Worm (Caenorhabditis elegans) whole organism, L3 larva: ENCODE data around the gene gst-31.

Experiments used
- ZK546.5 ChIP-seq: sonication (generic microtip); optimal IDR thresholded peaks from 2 replicates; lab custom pipeline; 2017; ENCODE audit warnings: missing biosample characterization, missing genetic modification characterization
- aly-2 ChIP-seq: fragments of 150-350 bp; optimal IDR thresholded peaks from 2 replicates; lab custom pipeline; 2014; ENCODE audit warnings: missing biosample characterization, missing genetic modification characterization
- ceh-16 ChIP-seq: sonication (generic microtip); optimal IDR thresholded peaks from 2 replicates; lab custom pipeline; 2017; ENCODE audit warnings: missing biosample characterization, missing genetic modification characterization
- ceh-28 ChIP-seq: fragments of 150-350 bp; optimal IDR thresholded peaks from 2 replicates; lab custom pipeline; 2014; ENCODE audit warnings: missing biosample characterization, missing genetic modification reagents, missing genetic modification characterization
- ceh-82 ChIP-seq: fragments of 150-350 bp; optimal IDR thresholded peaks from 2 replicates; lab custom pipeline; 2014; ENCODE audit warnings: missing biosample characterization, missing genetic modification characterization
- ceh-9 ChIP-seq: sonication (generic microtip); optimal IDR thresholded peaks from 2 replicates; lab custom pipeline; 2018; ENCODE audit warnings: missing biosample characterization, missing genetic modification characterization
- daf-12 ChIP-seq: fragments of 150-350 bp; optimal IDR thresholded peaks from 2 replicates; lab custom pipeline; 2014; ENCODE audit warnings: missing biosample characterization, missing genetic modification reagents, missing genetic modification characterization
- egl-5 ChIP-seq: fragments of 150-350 bp; optimal IDR thresholded peaks from 2 replicates; lab custom pipeline; 2017; ENCODE audit warnings: missing biosample characterization, missing genetic modification reagents, missing genetic modification characterization, inconsistent platforms
- elt-2 ChIP-seq: sonication (generic microtip); optimal IDR thresholded peaks from 2 replicates; lab custom pipeline; 2016; ENCODE audit warnings: missing genetic modification reagents, mild to moderate bottlenecking, missing genetic modification characterization, missing compliant biosample characterization
- elt-3 ChIP-seq, 3 experiments: fragments of 150-350 bp in 1 of 3; sonication (generic microtip) in 2 of 3; optimal IDR thresholded peaks; 2 replicates in 2 of 3; 4 replicates in 1 of 3; lab custom pipeline; 2014 to 2017; ENCODE audit warnings: missing biosample characterization in 3 of 3, missing genetic modification characterization in 3 of 3
- eor-1 ChIP-seq, 2 experiments: fragments of 150-350 bp; optimal IDR thresholded peaks; 2 replicates each; lab custom pipeline; 2014 to 2018; ENCODE audit warnings: missing biosample characterization in 2 of 2, missing genetic modification characterization in 2 of 2
- fkh-2 ChIP-seq: fragments of 150-350 bp; optimal IDR thresholded peaks from 2 replicates; lab custom pipeline; 2014; ENCODE audit warnings: missing biosample characterization, missing genetic modification reagents, missing genetic modification characterization
- fos-1 ChIP-seq: fragments of 150-350 bp; optimal IDR thresholded peaks from 2 replicates; lab custom pipeline; 2014; ENCODE audit warnings: missing biosample characterization, missing genetic modification characterization
- hmg-11 ChIP-seq: sonication (generic microtip); optimal IDR thresholded peaks from 2 replicates; lab custom pipeline; 2016; ENCODE audit warnings: missing genetic modification characterization, missing compliant biosample characterization
- jun-1 ChIP-seq: fragments of 150-350 bp; optimal IDR thresholded peaks from 2 replicates; lab custom pipeline; 2014; ENCODE audit warnings: missing biosample characterization, missing genetic modification reagents, missing genetic modification characterization
- lin-15B ChIP-seq: fragments of 150-350 bp; optimal IDR thresholded peaks from 2 replicates; lab custom pipeline; 2014; ENCODE audit warnings: missing biosample characterization, missing genetic modification characterization
- lin-39 ChIP-seq: fragments of 150-350 bp; optimal IDR thresholded peaks from 2 replicates; lab custom pipeline; 2018; ENCODE audit warnings: missing biosample characterization, missing genetic modification reagents, missing genetic modification characterization
- lsy-12 ChIP-seq: sonication (generic microtip); optimal IDR thresholded peaks from 2 replicates; lab custom pipeline; 2016; ENCODE audit warnings: mild to moderate bottlenecking, missing genetic modification characterization, missing compliant biosample characterization
- mdl-1 ChIP-seq: fragments of 150-350 bp; optimal IDR thresholded peaks from 2 replicates; lab custom pipeline; 2014; ENCODE audit warnings: missing biosample characterization, missing genetic modification characterization
- mml-1 ChIP-seq: fragments of 150-350 bp; sonication (generic microtip); optimal IDR thresholded peaks from 3 replicates; lab custom pipeline; 2014; ENCODE audit warnings: missing biosample characterization, missing genetic modification characterization
- nfya-1 ChIP-seq: sonication (generic microtip); optimal IDR thresholded peaks from 2 replicates; lab custom pipeline; 2017; ENCODE audit warnings: missing genetic modification characterization, mild to moderate bottlenecking, missing compliant biosample characterization, antibody characterized with exemption, moderate library complexity; ENCODE audit not compliant: insufficient read depth
- nhr-12 ChIP-seq: fragments of 150-350 bp; optimal IDR thresholded peaks from 2 replicates; lab custom pipeline; 2014; ENCODE audit warnings: missing biosample characterization, missing genetic modification characterization
- nhr-237 ChIP-seq: fragments of 150-350 bp; optimal IDR thresholded peaks from 2 replicates; lab custom pipeline; 2014; ENCODE audit warnings: missing biosample characterization, missing genetic modification characterization
- nhr-25 ChIP-seq: sonication (generic microtip); optimal IDR thresholded peaks from 2 replicates; lab custom pipeline; 2017; ENCODE audit warnings: missing biosample characterization, missing genetic modification characterization
- nhr-28 ChIP-seq: fragments of 150-350 bp; optimal IDR thresholded peaks from 2 replicates; lab custom pipeline; 2014; ENCODE audit warnings: missing biosample characterization, missing genetic modification characterization
- nhr-43 ChIP-seq: sonication (generic microtip); optimal IDR thresholded peaks from 2 replicates; lab custom pipeline; 2016; ENCODE audit warnings: mild to moderate bottlenecking, missing genetic modification characterization, missing compliant biosample characterization; ENCODE audit not compliant: poor library complexity, severe bottlenecking
- nhr-76 ChIP-seq: fragments of 150-350 bp; sonication (generic microtip); optimal IDR thresholded peaks from 5 replicates; lab custom pipeline; 2014; ENCODE audit warnings: missing biosample characterization, missing genetic modification characterization
- pha-4 ChIP-seq: fragments of 150-350 bp; optimal IDR thresholded peaks from 2 replicates; lab custom pipeline; 2014; ENCODE audit warnings: missing biosample characterization, missing genetic modification reagents, missing genetic modification characterization
- pqm-1 ChIP-seq: fragments of 150-350 bp; optimal IDR thresholded peaks from 2 replicates; lab custom pipeline; 2017; ENCODE audit warnings: missing biosample characterization, missing genetic modification characterization, inconsistent platforms
- skn-1 ChIP-seq: fragments of 150-350 bp; optimal IDR thresholded peaks from 2 replicates; lab custom pipeline; 2014; ENCODE audit warnings: missing biosample characterization, missing genetic modification characterization
- snpc-4 ChIP-seq: fragments of 150-350 bp; optimal IDR thresholded peaks from 2 replicates; lab custom pipeline; 2014; ENCODE audit warnings: missing biosample characterization, missing genetic modification characterization
- unc-62 ChIP-seq: fragments of 150-350 bp; sonication (generic microtip); optimal IDR thresholded peaks from 4 replicates; lab custom pipeline; 2014; ENCODE audit warnings: missing biosample characterization, missing genetic modification reagents, missing genetic modification characterization
- zag-1 ChIP-seq: fragments of 150-350 bp; optimal IDR thresholded peaks from 2 replicates; lab custom pipeline; 2014; ENCODE audit warnings: missing biosample characterization, missing genetic modification characterization
- ztf-11 ChIP-seq: fragments of 150-350 bp; optimal IDR thresholded peaks from 2 replicates; lab custom pipeline; 2014; ENCODE audit warnings: missing biosample characterization, missing genetic modification characterization

gst-31 gene

DNA sequence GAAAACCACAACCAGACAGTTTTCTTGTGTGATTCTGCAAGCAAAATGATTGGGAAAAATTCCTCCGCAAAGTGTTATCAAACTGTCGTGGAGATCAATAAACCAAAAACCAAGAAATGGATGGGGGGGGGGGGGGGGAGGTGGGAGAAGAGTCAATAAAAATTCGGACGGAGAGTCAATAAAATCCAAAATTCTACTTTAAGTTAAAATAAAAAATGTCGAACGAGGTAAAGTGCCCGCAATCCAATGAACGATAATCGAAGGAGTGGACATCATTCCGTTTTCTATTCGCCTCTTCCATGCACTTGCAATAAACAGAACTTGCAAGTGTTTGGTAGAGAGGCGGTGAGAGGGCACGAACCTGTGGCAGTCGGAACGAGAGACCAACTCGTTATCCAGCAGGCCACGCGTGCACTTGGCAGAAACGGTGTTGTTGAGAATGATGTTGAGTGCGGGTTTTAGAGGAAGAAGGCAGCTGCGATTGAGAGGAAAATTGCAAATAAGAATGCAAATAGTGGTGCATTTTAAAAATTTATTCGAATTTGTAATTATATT, 9.0 kb downstream of the gst-31 start, which contains the start of gene gst-27 (continued):
- peak; percentile 70 for TF ChIP-seq nhr-25 (tag; lab: Kevin White, UChicago)
- TF ChIP-seq daf-12 (tag; lab: Kevin White, UChicago) = no peak
- no peak for TF ChIP-seq eor-1 (tag; optimal IDR thresholded peaks at IDR 0.05; lab: Kevin White, UChicago)
- TF ChIP-seq nfya-1 (tag; lab: Kevin White, UChicago) = peak; percentile 84
- peak in 1 of 3 experiments; percentile 33 for TF ChIP-seq elt-3 (tag; optimal IDR thresholded peaks at IDR 0.05; lab: Kevin White, UChicago)
- no peak for TF ChIP-seq nhr-76
- TF ChIP-seq nhr-237 = no peak
- TF ChIP-seq mdl-1 (tag; lab: Kevin White, UChicago) = no peak
- TF ChIP-seq nhr-12 (tag; lab: Kevin White, UChicago) = no peak
- peak; percentile 97 for TF ChIP-seq lin-39 (tag; lab: Kevin White, UChicago)
- no peak for TF ChIP-seq ZK546.5 (tag; lab: Kevin White, UChicago)

DNA sequence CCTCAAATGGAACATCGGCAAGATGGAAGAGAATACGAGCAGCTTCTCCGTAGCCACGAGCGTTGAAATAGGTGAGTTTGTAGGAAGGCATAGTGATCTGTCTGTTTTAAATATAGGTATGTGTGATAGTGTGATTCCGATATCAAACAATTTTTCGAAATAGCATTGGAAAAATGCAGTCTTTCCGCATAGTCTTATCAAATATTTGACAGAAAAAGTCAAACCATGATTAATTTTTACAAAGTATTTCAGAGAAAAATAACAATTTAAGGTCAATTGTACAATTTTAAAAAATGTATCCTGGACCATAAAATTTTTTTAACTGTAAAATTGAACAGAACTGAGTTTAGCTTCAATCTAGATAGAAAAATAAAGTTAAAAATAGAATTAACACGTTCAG, 10.3 kb downstream of the gst-31 start, which contains the start of gene gst-26:
Gene gst-26, minus strand, starts transcription at position 101 of the 400 bp plus-strand sequence.
- TF ChIP-seq elt-2 (tag; lab: Kevin White, UChicago) (peak; percentile 26), snpc-4 (no peak), skn-1 (tag; lab: Kevin White, UChicago) (no peak), nhr-76 (no peak), nhr-25 (tag; lab: Kevin White, UChicago) (no peak), hmg-11 (tag; lab: Kevin White, UChicago) (no peak)

DNA sequence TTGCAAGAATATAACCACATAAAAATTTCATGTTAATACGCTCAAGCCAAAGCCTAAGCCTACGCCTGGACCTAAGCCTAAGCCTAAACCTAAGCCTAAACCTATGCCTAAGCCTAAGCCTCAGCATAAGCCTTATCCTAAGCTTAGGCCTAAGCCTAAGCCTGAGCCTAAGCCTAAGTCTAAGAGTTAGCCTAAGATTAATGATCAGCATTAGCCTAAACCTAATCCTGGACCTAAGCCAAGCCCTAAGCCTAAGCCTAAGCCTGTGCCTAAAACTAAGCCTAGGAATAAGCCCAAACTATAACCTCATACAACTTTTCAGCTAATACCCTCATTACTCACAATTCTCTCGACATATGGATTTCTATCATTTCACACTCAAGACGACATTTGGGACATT, 16.4 kb downstream of the gst-31 start:
- TF ChIP-seq hmg-11 (tag; lab: Kevin White, UChicago) (no peak), jun-1 (tag; lab: Kevin White, UChicago) (no peak), ceh-16 (tag; lab: Kevin White, UChicago) (no peak), fos-1 (tag; lab: Kevin White, UChicago) (no peak), zag-1 (tag; lab: Kevin White, UChicago) (no peak), ceh-82 (no peak), unc-62 (GFP tag; lab: Kevin White, UChicago) (no peak), ceh-9 (tag; lab: Kevin White, UChicago) (no peak)

DNA sequence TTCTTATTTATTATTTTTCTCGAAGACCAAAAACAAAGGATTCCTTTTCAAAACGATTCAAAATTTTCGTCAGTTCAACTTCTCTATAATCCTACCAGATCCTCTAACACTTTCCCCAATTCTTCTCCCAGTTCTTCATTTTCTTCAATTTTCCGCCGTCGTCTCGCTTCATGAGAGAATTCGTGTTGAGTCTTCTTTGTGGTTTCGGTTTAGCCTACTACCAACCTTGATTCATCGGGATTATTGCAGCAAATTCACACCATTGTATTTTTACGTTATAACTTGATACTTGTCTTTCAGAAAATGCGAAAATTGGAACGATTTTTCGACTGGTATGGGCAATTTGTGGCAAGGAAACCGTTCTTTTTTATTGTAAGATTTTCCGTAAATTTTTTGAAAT, 16.9 kb downstream of the gst-31 start, which contains the start of gene ptr-20:
Gene ptr-20, plus strand, starts transcription at position 301 of the 400 bp plus-strand sequence.
- TF ChIP-seq ZK546.5 (tag; lab: Kevin White, UChicago) (no peak), elt-2 (tag; lab: Kevin White, UChicago) (no peak), ztf-11 (tag; lab: Kevin White, UChicago) (no peak), eor-1 (tag; optimal IDR thresholded peaks at IDR 0.05; lab: Kevin White, UChicago) (no peak), jun-1 (tag; lab: Kevin White, UChicago) (no peak), elt-3 (tag; optimal IDR thresholded peaks at IDR 0.05; lab: Kevin White, UChicago) (no peak), egl-5 (tag; lab: Kevin White, UChicago) (no peak), ceh-82 (no peak), aly-2 (no peak), zag-1 (tag; lab: Kevin White, UChicago) (no peak), lin-15B (tag; lab: Kevin White, UChicago) (no peak), daf-12 (tag; lab: Kevin White, UChicago) (no peak), nhr-237 (no peak)

DNA sequence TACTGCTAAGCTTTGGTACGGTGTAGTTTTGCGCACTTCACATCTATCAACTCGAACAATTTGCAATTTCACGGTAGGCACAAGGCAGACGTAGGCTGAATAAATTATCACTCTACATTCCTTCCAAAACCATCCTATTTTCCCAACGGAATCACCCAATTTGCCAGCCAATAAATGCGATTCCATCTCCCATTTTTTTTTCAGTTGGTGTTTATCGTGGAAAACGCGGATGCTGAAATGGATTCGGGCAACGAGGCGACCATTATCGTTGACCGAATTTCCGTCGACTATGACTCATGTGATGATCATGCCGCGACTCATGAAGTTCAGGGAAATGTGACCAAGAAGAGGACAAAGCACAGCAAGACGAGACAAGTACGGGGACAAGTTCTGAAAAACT, 26.3 kb downstream of the gst-31 start:
- TF ChIP-seq egl-5 (tag; lab: Kevin White, UChicago) (peak; percentile 61), ZK546.5 (tag; lab: Kevin White, UChicago) (no peak)
- TF ChIP-seq, all 47 proteins: peak for 1

DNA sequence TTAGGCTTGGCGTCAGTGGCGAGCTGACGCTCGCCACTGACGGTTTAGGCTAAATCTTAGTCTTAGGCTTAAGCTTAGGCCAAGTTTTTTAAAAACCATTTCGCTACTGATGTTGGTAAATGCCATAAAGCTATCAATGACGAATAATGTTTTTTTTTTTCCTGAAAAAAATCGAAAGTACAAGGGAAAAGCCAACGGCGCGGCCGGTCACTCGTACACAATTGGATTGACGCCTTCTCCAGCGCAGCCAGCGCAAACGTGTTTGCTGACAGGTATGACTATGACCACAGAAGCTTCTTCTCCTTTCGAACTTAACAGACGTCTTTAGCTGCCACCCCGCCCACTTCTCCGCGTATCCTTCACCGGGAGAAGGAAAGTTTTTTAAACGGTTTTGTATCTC, 29.2 kb downstream of the gst-31 start, which contains the start of gene Y53F4B.27:
Gene Y53F4B.27, plus strand, starts transcription at position 301 of the 400 bp plus-strand sequence.
- TF ChIP-seq nhr-28 (tag; lab: Kevin White, UChicago) (no peak), pqm-1 (tag; lab: Kevin White, UChicago) (no peak), ceh-82 (no peak), fkh-2 (no peak), nhr-237 (no peak), lin-15B (tag; lab: Kevin White, UChicago) (no peak), pha-4 (tag; lab: Kevin White, UChicago) (no peak), mml-1 (tag; lab: Kevin White, UChicago) (no peak), egl-5 (tag; lab: Kevin White, UChicago) (no peak), nhr-43 (no peak), nhr-76 (no peak), jun-1 (tag; lab: Kevin White, UChicago) (no peak), fos-1 (tag; lab: Kevin White, UChicago) (no peak), nhr-25 (tag; lab: Kevin White, UChicago) (no peak), ceh-28 (tag; lab: Kevin White, UChicago) (no peak), elt-3 (tag; optimal IDR thresholded peaks at IDR 0.05; lab: Kevin White, UChicago) (no peak), lsy-12 (tag; lab: Kevin White, UChicago) (no peak), elt-2 (tag; lab: Kevin White, UChicago) (no peak), ztf-11 (tag; lab: Kevin White, UChicago) (no peak), unc-62 (GFP tag; lab: Kevin White, UChicago) (no peak)
